Worm (Caenorhabditis elegans): ENCODE measurements around the gene clec-117.

DNA sequence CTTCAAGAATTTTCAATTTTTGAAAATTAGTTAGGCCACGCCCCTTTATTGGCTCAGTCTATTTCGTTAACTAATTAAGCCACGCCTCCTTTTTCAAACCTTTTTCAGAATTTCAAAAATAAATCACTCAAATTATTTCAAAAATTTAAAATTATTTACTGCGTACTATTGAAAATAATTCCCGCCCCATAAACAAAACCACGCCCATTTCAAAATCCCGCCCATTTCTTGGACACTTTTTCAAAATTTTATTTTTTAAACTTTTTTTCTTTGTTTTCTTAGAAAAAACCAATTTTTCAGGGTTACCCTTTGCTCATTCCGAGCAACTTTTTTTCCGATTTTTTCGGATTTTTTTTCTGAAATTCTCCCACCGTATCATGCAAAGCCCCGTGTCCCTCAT, 32.8 kb downstream of the clec-117 start, which contains the start of gene B0432.14:
- TF ChIP-seq unc-62 (GFP tag; optimal IDR thresholded peaks at IDR 0.05): no peak
- TF ChIP-seq lin-35 (GFP tag; optimal IDR thresholded peaks at IDR 0.05): no peak
- no peak for TF ChIP-seq fkh-3 (tag; optimal IDR thresholded peaks at IDR 0.05)
- no peak for TF ChIP-seq mes-4 (tag; optimal IDR thresholded peaks at IDR 0.05)
- no peak for TF ChIP-seq pha-4 (tag; optimal IDR thresholded peaks at IDR 0.05)
- TF ChIP-seq C06A6.2 (GFP tag; conservative IDR thresholded peaks at IDR 0.05): no peak
- no peak for TF ChIP-seq snpc-4 (GFP tag; optimal IDR thresholded peaks at IDR 0.05)
- no peak for TF ChIP-seq snpc-4 (tag; optimal IDR thresholded peaks at IDR 0.05)
- TF ChIP-seq lin-54 (GFP tag; optimal IDR thresholded peaks at IDR 0.05): no peak
- no peak for TF ChIP-seq B0035.1 (tag; optimal IDR thresholded peaks at IDR 0.05)
- TF ChIP-seq Y79H2A.3 (GFP tag; conservative IDR thresholded peaks at IDR 0.05): no peak
- no peak for TF ChIP-seq lsy-27 (tag; optimal IDR thresholded peaks at IDR 0.05; ENCODE audit: borderline replicate concordance, insufficient read depth)

All from whole organism, young adult.